Fruit fly (Drosophila melanogaster) whole organism, larva: ENCODE measurements around the gene ND-B14.5A.

ENCODE experiments used
- noc ChIP-seq: fragments of 200-800 bp; sonication (Bioruptor generic); optimal IDR thresholded peaks from 3 replicates; lab custom pipeline; 2019; ENCODE audit warnings: missing biosample characterization, mild to moderate bottlenecking, missing genetic modification characterization, moderate library complexity

The ND-B14.5A gene

dm6 chrX:2141159-2141853 is 31.0 kb upstream of the ND-B14.5A start, which contains the start of gene D2hgdh:
Gene D2hgdh, plus strand, starts transcription at chrX:2141489.
- no peak for TF ChIP-seq noc (tag; lab: Kevin White, UChicago)

dm6 chrX:2141854-2142216 is 30.5 kb upstream of the ND-B14.5A start:
- TF ChIP-seq noc (tag; lab: Kevin White, UChicago), result peak; percentile 82

dm6 chrX:2142275-2142934 is 29.9 kb upstream of the ND-B14.5A start:
- TF ChIP-seq noc (tag; lab: Kevin White, UChicago), result peak; percentile 8

dm6 chrX:2142935-2143312 is 29.4 kb upstream of the ND-B14.5A start:
- no peak for TF ChIP-seq noc (tag; lab: Kevin White, UChicago)

dm6 chrX:2145114-2145513 is 27.2 kb upstream of the ND-B14.5A start, which contains the start of gene Pgd:
Gene Pgd, plus strand, starts transcription at chrX:2145136.
- no peak for TF ChIP-seq noc (tag; lab: Kevin White, UChicago)

dm6 chrX:2145690-2146470 is 26.4 kb upstream of the ND-B14.5A start:
- peak; percentile 68 for TF ChIP-seq noc (tag; lab: Kevin White, UChicago)

- no peak for TF ChIP-seq noc (tag; lab: Kevin White, UChicago)
These were observed 25.8 kb upstream of the ND-B14.5A start for dm6 chrX:2146574-2146973.

dm6 chrX:2147475-2147874 is 24.9 kb upstream of the ND-B14.5A start:
- TF ChIP-seq noc (tag; lab: Kevin White, UChicago), result no peak

dm6 chrX:2148671-2149070 is 23.7 kb upstream of the ND-B14.5A start:
- TF ChIP-seq noc (tag; lab: Kevin White, UChicago), result no peak

- TF ChIP-seq noc (tag; lab: Kevin White, UChicago), result peak; percentile 3
These were observed 22.8 kb upstream of the ND-B14.5A start, which contains the start of gene bcn92 for dm6 chrX:2149478-2149877. Gene bcn92, minus strand, starts transcription at chrX:2149647.

- TF ChIP-seq noc (tag; lab: Kevin White, UChicago), result no peak
These were observed 16.5 kb upstream of the ND-B14.5A start for dm6 chrX:2155868-2156267.

dm6 chrX:2157929-2158610 is 14.3 kb upstream of the ND-B14.5A start:
- no peak for TF ChIP-seq noc (tag; lab: Kevin White, UChicago)

dm6 chrX:2158668-2159163 is 13.6 kb upstream of the ND-B14.5A start, which contains the start of gene wapl:
Gene wapl, minus strand, starts transcription at chrX:2158983.
- peak; percentile 29 for TF ChIP-seq noc (tag; lab: Kevin White, UChicago)

- TF ChIP-seq noc (tag; lab: Kevin White, UChicago), result no peak
These were observed 11.3 kb upstream of the ND-B14.5A start for dm6 chrX:2161020-2161419.
